Worm (Caenorhabditis elegans) whole organism, L3 larva: ENCODE measurements around the gene C02E7.6.

Source experiments
- ceh-9 ChIP-seq: sonication (generic microtip); optimal IDR thresholded peaks from 2 replicates; lab custom pipeline; 2018; ENCODE audit warnings: missing biosample characterization, missing genetic modification characterization
- snpc-4 ChIP-seq: fragments of 150-350 bp; optimal IDR thresholded peaks from 2 replicates; lab custom pipeline; 2014; ENCODE audit warnings: missing biosample characterization, missing genetic modification characterization
- zag-1 ChIP-seq: fragments of 150-350 bp; optimal IDR thresholded peaks from 2 replicates; lab custom pipeline; 2014; ENCODE audit warnings: missing biosample characterization, missing genetic modification characterization

DNA sequence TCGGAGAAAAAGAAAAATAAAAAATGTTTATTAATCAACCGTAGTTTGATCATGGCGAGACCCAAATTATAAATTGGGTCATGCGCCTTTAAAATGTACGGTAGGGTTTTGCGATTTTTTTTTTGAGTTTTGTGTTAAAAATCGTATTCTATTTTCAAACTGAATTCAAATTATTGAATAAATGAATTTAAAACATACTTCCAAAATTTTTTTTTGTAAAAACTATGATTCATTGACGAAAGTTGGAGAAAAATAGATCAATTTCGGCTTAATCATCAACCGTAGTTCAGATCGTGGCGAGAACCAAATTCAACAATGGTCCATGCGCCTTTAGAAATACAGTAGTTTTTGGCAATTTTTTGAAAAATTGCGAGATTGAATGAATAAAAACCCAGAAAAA, 44.6 kb downstream of the C02E7.6 start:
- TF ChIP-seq ceh-9 (no peak), zag-1 (tag; lab: Kevin White, UChicago) (no peak), snpc-4 (tag; lab: Kevin White, UChicago) (no peak)
